Worm (Caenorhabditis elegans) whole organism, midembryonic: Measurements from ENCODE around the gene Y48A6B.3.
"Not testable (repeated sequence)": the region's sequence is repeated elsewhere in the genome, so short reads cannot be mapped to it uniquely, and the experiment has no call there.

Source experiments
- T22C8.4 ChIP-seq: fragments of 200-800 bp; sonication (Bioruptor generic); IDR thresholded peaks from 2 replicates; pipeline ENCODE4 v1.3.6; 2022; ENCODE audit warnings: missing genetic modification characterization, missing compliant biosample characterization
- cog-1 ChIP-seq: sonication (generic microtip); optimal IDR thresholded peaks from 2 replicates; lab custom pipeline; 2016; ENCODE audit warnings: missing genetic modification characterization, missing compliant biosample characterization
- flt-1 ChIP-seq: fragments of 200-800 bp; sonication (Bioruptor generic); IDR thresholded peaks from 2 replicates; pipeline ENCODE4 v1.3.6; 2022; ENCODE audit warnings: missing genetic modification characterization, missing compliant biosample characterization
- klf-2 ChIP-seq: fragments of 200-800 bp; sonication (Bioruptor generic); conservative IDR thresholded peaks from 2 replicates; pipeline ENCODE4 v1.3.6; 2022; ENCODE audit warnings: missing genetic modification reagents, missing genetic modification characterization, missing compliant biosample characterization
- med-1 ChIP-seq: sonication (generic microtip); optimal IDR thresholded peaks from 2 replicates; lab custom pipeline; 2017; ENCODE audit warnings: missing genetic modification characterization, mild to moderate bottlenecking, missing compliant biosample characterization, antibody characterized with exemption, missing genetic modification reagents; ENCODE audit not compliant: insufficient read depth
- ref-1 ChIP-seq: fragments of 200-800 bp; sonication (Bioruptor generic); conservative IDR thresholded peaks from 2 replicates; pipeline ENCODE4 v1.3.6; 2022; ENCODE audit warnings: missing genetic modification reagents, missing genetic modification characterization, missing compliant biosample characterization
- tab-1 ChIP-seq: fragments of 200-800 bp; sonication (Bioruptor generic); IDR thresholded peaks from 2 replicates; pipeline ENCODE4 v1.3.6; 2022; ENCODE audit warnings: missing genetic modification characterization, missing compliant biosample characterization
- ztf-23 ChIP-seq: fragments of 200-800 bp; sonication (Bioruptor generic); IDR thresholded peaks from 2 replicates; pipeline ENCODE4 v1.3.6; 2022; ENCODE audit warnings: missing genetic modification reagents, missing genetic modification characterization, missing compliant biosample characterization
- ztf-29 ChIP-seq: fragments of 200-800 bp; sonication (Bioruptor generic); IDR thresholded peaks from 2 replicates; pipeline ENCODE4 v1.3.6; 2022; ENCODE audit warnings: missing genetic modification reagents, missing genetic modification characterization, missing compliant biosample characterization

Y48A6B.3 gene

DNA sequence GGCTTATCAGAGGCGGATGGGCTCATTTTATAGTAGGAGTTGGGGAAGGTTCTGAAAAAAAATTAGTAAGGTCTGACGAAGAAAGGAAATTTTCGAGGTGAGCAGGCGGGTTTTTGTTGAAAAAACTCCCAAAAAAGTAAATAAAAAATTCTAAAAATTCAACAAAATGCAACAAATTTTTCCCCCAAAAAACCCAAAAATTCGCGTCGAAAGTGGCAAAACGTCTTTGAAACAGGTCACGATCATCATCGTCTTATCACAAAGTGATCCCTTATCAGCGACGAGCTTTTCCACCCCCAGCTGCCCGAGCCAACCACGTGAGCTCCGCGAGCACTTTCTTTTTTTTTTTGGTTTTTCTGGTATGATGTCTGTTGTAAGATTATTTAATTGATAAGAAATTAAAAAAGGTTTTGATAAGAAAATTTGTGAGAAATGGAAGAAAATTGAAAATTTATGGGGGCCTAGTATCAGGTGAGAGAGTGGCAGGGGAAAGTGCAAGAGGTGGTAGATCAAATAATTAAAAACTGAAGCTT is 18.6 kb downstream of the Y48A6B.3 start, which contains the start of gene Y48A6B.7:
Gene Y48A6B.7, minus strand, starts transcription at position 51 of the 533 bp plus-strand sequence.
- TF ChIP-seq tab-1 (GFP tag; lab: Robert Waterston, UW) (no peak), ztf-23 (GFP tag; lab: Robert Waterston, UW) (no peak), ztf-29 (GFP tag; lab: Robert Waterston, UW) (no peak), cog-1 (tag; lab: Kevin White, UChicago) (no peak), T22C8.4 (GFP tag; lab: Robert Waterston, UW) (no peak), klf-2 (no peak)

DNA sequence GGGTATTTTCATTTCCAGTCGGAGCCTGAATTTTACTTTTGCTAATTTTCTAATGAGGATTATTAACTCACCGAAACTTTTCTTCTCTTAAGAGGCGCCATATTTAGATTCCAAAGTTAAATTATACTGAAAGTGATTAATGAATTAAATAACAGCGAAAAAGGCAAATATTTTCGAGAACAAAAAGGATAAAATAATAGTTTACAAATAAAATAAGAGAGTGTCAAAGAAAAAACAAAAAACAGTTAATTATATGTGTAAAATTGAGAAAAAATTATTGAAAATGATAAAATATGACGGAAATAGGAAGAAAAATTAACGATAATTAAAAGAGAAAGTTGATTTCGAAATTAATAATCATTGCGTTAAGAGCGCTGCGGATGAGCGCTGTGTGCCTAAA is 21.3 kb downstream of the Y48A6B.3 start, which contains the start of gene Y48A6B.8:
Gene Y48A6B.8, minus strand, starts transcription at position 101 of the 400 bp plus-strand sequence.
- TF ChIP-seq T22C8.4 (GFP tag; lab: Robert Waterston, UW); cog-1 (tag; lab: Kevin White, UChicago); med-1 (GFP tag; lab: Kevin White, UChicago): not testable (repeated sequence)

DNA sequence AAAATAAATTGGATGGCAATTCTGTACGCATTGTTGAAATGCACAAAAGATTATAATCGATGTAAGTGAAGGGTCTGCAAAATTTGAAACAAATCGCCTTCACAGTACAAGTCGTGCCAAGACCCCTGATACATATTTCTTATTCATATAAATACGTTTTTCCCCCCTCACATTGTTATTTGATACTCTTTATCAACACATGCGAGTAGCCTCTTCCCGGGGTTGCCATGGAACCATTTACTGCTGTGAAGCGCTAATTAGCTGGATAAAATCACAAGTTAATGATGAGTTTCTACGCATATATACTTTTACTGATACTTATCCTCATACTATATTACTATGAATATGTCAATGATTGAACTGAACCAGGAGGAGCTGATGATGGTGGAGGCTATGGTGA is 23.3 kb downstream of the Y48A6B.3 start, which contains the start of gene Y48A6B.14:
Gene Y48A6B.14, plus strand, starts transcription at position 301 of the 400 bp plus-strand sequence.
- TF ChIP-seq ref-1 (GFP tag; lab: Robert Waterston, UW) = no peak
- TF ChIP-seq T22C8.4 (GFP tag; lab: Robert Waterston, UW) = no peak
- no peak for TF ChIP-seq flt-1
- TF ChIP-seq ztf-23 (GFP tag; lab: Robert Waterston, UW) = no peak
- no peak for TF ChIP-seq tab-1 (GFP tag; lab: Robert Waterston, UW)
- no peak for TF ChIP-seq cog-1 (tag; lab: Kevin White, UChicago)
- TF ChIP-seq ztf-29 (GFP tag; lab: Robert Waterston, UW) = no peak
- TF ChIP-seq klf-2 = no peak
- TF ChIP-seq med-1 (GFP tag; lab: Kevin White, UChicago) = no peak

DNA sequence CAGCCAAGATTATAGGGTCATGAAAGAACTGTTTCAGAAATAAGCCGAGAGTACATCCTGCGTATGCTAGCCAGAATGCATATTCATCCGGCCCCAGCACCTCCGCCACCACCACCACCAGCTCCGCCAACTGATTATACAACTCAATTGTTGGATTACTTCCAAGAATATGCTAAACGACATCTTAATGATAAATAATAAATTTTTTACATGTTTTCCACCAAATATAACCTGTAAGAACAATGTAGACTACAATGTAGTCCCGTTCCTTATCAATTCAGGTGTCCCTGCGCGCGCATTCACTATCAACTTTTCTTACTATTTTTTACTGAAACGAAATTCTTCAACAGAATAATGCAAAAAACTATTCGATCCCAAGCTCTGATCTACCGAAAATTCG is 24.9 kb downstream of the Y48A6B.3 start, which contains the start of gene Y48A6B.9:
Gene Y48A6B.9, plus strand, starts transcription at position 301 of the 400 bp plus-strand sequence.
- TF ChIP-seq ztf-23 (GFP tag; lab: Robert Waterston, UW) (no peak), klf-2 (no peak), cog-1 (tag; lab: Kevin White, UChicago) (no peak), T22C8.4 (GFP tag; lab: Robert Waterston, UW) (no peak), flt-1 (no peak), med-1 (GFP tag; lab: Kevin White, UChicago) (no peak), ztf-29 (GFP tag; lab: Robert Waterston, UW) (no peak), tab-1 (GFP tag; lab: Robert Waterston, UW) (no peak), ref-1 (GFP tag; lab: Robert Waterston, UW) (no peak)

DNA sequence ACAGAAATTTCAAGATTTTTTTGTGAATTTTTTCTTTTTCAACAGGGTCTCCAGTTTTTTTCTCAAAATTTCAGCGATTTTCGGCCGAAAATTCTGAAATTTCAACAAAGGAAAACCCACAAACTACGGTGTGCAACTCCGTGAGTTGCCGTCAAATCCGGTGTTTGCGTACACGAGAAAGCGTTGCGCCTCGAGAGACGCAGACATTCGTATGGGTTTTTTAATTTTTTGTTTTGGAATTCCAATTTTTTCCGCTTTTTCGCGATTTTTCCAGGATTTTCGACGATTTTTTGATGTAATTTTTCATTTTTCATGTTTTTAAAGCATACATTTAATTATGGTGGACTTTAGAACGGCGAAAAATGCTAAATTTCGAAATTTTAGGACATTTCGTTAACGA is 28.1 kb downstream of the Y48A6B.3 start:
- TF ChIP-seq ztf-29 (GFP tag; lab: Robert Waterston, UW) (no peak), tab-1 (GFP tag; lab: Robert Waterston, UW) (no peak), ztf-23 (GFP tag; lab: Robert Waterston, UW) (peak; percentile 58; the same call in 1 of the 2 replicates), T22C8.4 (GFP tag; lab: Robert Waterston, UW) (no peak), klf-2 (no peak), med-1 (GFP tag; lab: Kevin White, UChicago) (no peak), ref-1 (GFP tag; lab: Robert Waterston, UW) (no peak), flt-1 (peak; percentile 72), cog-1 (tag; lab: Kevin White, UChicago) (no peak)

DNA sequence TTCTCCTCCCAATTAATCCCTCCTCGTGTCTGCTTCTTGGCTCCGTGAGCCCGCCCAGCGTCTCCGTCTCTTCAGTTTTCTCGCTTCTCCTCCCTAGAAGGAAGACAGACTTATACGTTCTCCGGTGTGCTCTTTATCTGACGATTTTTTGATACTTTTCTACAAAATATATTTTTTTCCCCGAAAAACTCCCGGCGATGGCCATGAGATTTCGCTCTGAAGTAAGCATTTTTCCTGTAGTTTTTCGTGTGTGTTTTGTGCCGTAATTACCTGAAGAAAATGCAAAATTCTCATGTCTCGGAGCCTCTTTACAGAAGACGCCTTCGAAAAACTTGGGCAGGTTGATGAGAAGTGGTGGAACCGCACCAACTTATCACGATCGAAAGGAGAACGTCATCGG is 28.6 kb downstream of the Y48A6B.3 start, which contains the start of gene spat-2:
Gene spat-2, plus strand, starts transcription at position 301 of the 400 bp plus-strand sequence.
- TF ChIP-seq klf-2 (no peak), ztf-29 (GFP tag; lab: Robert Waterston, UW) (no peak), ztf-23 (GFP tag; lab: Robert Waterston, UW) (no peak), ref-1 (GFP tag; lab: Robert Waterston, UW) (no peak), T22C8.4 (GFP tag; lab: Robert Waterston, UW) (no peak), tab-1 (GFP tag; lab: Robert Waterston, UW) (no peak), med-1 (GFP tag; lab: Kevin White, UChicago) (no peak), flt-1 (no peak), cog-1 (tag; lab: Kevin White, UChicago) (no peak)

DNA sequence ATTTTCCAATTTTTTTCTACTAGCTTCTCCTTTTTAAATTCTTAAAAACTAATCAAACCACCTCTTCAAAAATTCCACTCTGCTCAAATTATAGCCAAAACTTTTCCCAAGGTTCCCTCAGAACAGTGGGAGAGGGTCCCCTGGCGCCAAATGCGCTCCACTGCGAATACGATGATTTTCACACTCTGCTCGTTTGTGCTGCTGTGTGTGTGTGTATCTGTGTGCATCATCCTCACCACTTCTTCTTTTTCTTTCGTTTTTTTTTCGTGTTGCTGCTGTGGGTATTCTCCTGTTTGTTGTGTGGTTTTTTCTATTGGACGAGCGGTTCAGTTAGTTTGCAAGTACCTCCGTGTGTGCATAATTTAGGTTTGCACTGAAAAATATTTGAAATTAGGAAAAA is 31.2 kb downstream of the Y48A6B.3 start:
- TF ChIP-seq ztf-23 (GFP tag; lab: Robert Waterston, UW) (no peak), ztf-29 (GFP tag; lab: Robert Waterston, UW) (no peak), klf-2 (no peak), cog-1 (tag; lab: Kevin White, UChicago) (no peak), T22C8.4 (GFP tag; lab: Robert Waterston, UW) (no peak), flt-1 (no peak), ref-1 (GFP tag; lab: Robert Waterston, UW) (no peak), tab-1 (GFP tag; lab: Robert Waterston, UW) (no peak), med-1 (GFP tag; lab: Kevin White, UChicago) (no peak)

DNA sequence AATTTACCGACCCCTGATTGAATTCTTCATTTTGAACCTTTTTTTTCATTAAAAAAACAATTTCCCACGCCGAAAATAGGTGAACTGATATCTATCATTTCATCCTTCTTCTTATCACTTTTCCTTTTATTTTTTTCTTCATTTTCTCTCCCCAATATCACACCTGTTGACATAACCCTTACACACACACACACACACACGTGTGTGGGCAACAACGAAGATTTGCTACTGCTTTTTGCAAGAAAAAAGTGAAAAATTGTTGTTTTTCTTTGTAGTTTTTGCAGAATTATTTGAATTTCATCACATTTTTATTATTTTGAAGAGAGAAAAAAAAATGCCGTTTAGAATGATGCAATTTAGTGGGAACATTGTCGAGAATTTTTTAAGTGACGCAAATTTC is 32.6 kb downstream of the Y48A6B.3 start:
- no peak for TF ChIP-seq ztf-23 (GFP tag; lab: Robert Waterston, UW)
- no peak for TF ChIP-seq klf-2
- TF ChIP-seq ztf-29 (GFP tag; lab: Robert Waterston, UW) = no peak
- no peak for TF ChIP-seq ref-1 (GFP tag; lab: Robert Waterston, UW)
- no peak for TF ChIP-seq cog-1 (tag; lab: Kevin White, UChicago)

DNA sequence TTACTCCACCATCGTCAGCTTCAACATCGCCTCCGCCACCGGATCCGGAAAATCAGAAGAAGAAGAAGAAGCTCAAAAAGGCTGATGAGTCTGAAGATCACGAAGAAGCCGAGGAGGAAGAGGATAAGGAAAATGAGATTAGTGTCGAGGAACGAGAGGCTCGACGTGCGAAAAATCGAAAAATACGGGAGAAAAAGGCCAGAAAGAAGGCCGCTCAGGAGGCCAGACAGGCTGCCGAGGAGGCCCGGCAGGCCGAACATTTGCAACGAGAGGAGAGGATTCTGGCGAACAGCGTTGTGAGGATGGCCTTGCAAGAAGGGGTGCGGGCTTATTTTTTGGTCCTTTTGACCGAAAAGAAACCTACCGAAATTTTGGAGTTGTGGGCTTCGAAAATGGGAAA is 37.2 kb downstream of the Y48A6B.3 start:
- TF ChIP-seq ztf-23 (GFP tag; lab: Robert Waterston, UW) (no peak), ref-1 (GFP tag; lab: Robert Waterston, UW) (no peak), ztf-29 (GFP tag; lab: Robert Waterston, UW) (no peak), T22C8.4 (GFP tag; lab: Robert Waterston, UW) (no peak), med-1 (GFP tag; lab: Kevin White, UChicago) (no peak), tab-1 (GFP tag; lab: Robert Waterston, UW) (no peak), flt-1 (no peak), cog-1 (tag; lab: Kevin White, UChicago) (no peak), klf-2 (no peak)
